Worm (Caenorhabditis elegans): ENCODE measurements around the gene daf-9.

DNA sequence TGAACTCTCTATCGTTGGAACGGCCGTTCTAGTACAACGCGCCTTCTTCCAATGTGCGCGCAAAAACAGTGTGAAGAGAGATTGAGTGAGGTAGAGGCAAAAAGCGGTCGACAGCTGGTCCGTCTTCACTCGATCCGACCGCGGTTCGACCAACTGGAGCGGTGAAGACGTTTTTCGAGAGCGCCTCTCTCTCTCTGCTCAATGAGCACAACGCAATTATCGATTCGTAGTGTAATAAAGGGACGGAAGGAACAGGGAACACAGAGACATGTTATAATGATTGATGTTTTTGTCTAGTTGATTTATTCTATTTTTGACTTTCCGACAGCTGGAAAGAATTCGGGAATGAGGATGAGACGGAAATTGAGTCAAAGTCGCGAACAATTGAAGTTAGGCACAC lies 28.1 kb downstream of the daf-9 start:
- TF ChIP-seq cog-1 (tag; optimal IDR thresholded peaks at IDR 0.05) (no peak), ztf-29 (GFP tag; IDR thresholded peaks at IDR 0.05) (no peak), med-1 (GFP tag; optimal IDR thresholded peaks at IDR 0.05; ENCODE audit: insufficient read depth) (no peak), flt-1 (GFP tag; IDR thresholded peaks at IDR 0.05) (no peak), ztf-23 (GFP tag; IDR thresholded peaks at IDR 0.05) (no peak), T22C8.4 (GFP tag; IDR thresholded peaks at IDR 0.05) (peak; percentile 53)

Data from whole organism, midembryonic.